Worm (Caenorhabditis elegans): Measurements from ENCODE around the gene skat-1.

Gene skat-1

DNA sequence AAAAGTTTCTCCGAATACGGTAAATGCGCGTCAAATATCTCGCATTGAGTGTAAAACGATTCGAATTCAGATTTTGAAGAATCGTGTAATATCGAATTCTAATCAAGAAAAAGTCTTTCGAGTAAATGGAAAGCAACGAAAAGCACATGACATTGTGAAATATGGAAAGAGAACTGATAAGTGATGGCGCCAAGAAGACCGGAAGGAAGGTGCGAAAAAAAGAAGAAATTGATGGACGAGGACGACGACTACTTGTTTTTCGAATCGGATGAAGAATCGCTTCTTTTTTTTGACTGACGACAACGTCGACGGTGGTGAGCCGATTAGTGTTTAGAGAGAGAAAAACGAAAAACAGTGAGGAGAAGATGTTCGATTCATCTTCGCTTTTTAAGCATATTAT lies 10.6 kb downstream of the skat-1 start:
- no peak for TF ChIP-seq drap-1 (GFP tag; optimal IDR thresholded peaks at IDR 0.05)
- TF ChIP-seq nhr-237 (tag; optimal IDR thresholded peaks at IDR 0.05) = no peak
- no peak for TF ChIP-seq elt-3 (tag; optimal IDR thresholded peaks at IDR 0.05)
- no peak for TF ChIP-seq tbx-8 (GFP tag; optimal IDR thresholded peaks at IDR 0.05)
- TF ChIP-seq sptf-1 (tag; optimal IDR thresholded peaks at IDR 0.05) = no peak
- TF ChIP-seq pha-4 (tag; optimal IDR thresholded peaks at IDR 0.05) = no peak
- TF ChIP-seq unc-39 (tag; optimal IDR thresholded peaks at IDR 0.05) = no peak
- TF ChIP-seq lin-13 (tag; optimal IDR thresholded peaks at IDR 0.05) = no peak
- no peak for TF ChIP-seq ceh-39 (tag; optimal IDR thresholded peaks at IDR 0.05)

DNA sequence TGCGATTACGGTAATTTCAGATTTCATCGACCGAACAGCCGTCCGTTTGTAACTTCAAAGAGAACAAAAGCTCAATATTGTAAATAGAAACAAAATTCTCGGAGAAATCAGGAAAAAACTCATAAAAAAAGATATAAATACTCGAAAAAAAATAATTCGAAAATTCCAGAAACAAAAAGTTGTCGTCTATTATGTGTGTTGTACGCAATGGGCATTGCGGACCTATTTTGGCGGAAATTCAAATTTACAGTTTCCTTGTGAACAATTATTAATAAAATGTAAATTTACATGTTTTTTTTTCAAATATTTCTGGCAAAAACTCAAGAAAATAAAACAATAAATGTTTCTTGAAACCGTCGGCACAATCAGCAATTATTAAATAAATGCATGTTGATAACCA lies 11.1 kb downstream of the skat-1 start:
- TF ChIP-seq elt-1 (tag; optimal IDR thresholded peaks at IDR 0.05; ENCODE audit: borderline replicate concordance, insufficient read depth) (no peak), lsy-2 (tag; optimal IDR thresholded peaks at IDR 0.05) (no peak), bed-3 (GFP tag; optimal IDR thresholded peaks at IDR 0.05) (no peak), nhr-2 (tag; optimal IDR thresholded peaks at IDR 0.05) (no peak), tbx-8 (GFP tag; optimal IDR thresholded peaks at IDR 0.05) (no peak), lin-13 (tag; optimal IDR thresholded peaks at IDR 0.05) (no peak), flh-1 (GFP tag; optimal IDR thresholded peaks at IDR 0.05) (no peak), nhr-28 (tag; optimal IDR thresholded peaks at IDR 0.05) (no peak), cnd-1 (tag; optimal IDR thresholded peaks at IDR 0.05) (no peak), ceh-39 (tag; optimal IDR thresholded peaks at IDR 0.05) (no peak), zip-8 (tag; optimal IDR thresholded peaks at IDR 0.05) (no peak), nhr-237 (tag; optimal IDR thresholded peaks at IDR 0.05) (no peak), ceh-83 (GFP tag; optimal IDR thresholded peaks at IDR 0.05) (no peak), mab-5 (tag; optimal IDR thresholded peaks at IDR 0.05) (no peak), blmp-1 (tag; optimal IDR thresholded peaks at IDR 0.05) (no peak), sem-2 (GFP tag; optimal IDR thresholded peaks at IDR 0.05) (no peak), pha-4 (tag; optimal IDR thresholded peaks at IDR 0.05) (no peak), nhr-76 (tag; optimal IDR thresholded peaks at IDR 0.05) (no peak), nhr-12 (tag; optimal IDR thresholded peaks at IDR 0.05) (no peak)

ce11 chrIII:8984960-8985359 lies 11.6 kb downstream of the skat-1 start:
- peak; percentile 93 for TF ChIP-seq hlh-1 (tag; optimal IDR thresholded peaks at IDR 0.05)
- no peak for TF ChIP-seq pha-4 (tag; optimal IDR thresholded peaks at IDR 0.05)
- no peak for TF ChIP-seq lin-13 (tag; optimal IDR thresholded peaks at IDR 0.05)
- no peak for TF ChIP-seq ceh-39 (tag; optimal IDR thresholded peaks at IDR 0.05)
- no peak for TF ChIP-seq sem-2 (GFP tag; optimal IDR thresholded peaks at IDR 0.05)
- peak; percentile 79 for TF ChIP-seq unc-62 (GFP tag; optimal IDR thresholded peaks at IDR 0.05)
- TF ChIP-seq lsy-2 (tag; optimal IDR thresholded peaks at IDR 0.05) = no peak
- no peak for TF ChIP-seq flh-1 (GFP tag; optimal IDR thresholded peaks at IDR 0.05)
- peak; percentile 27 for TF ChIP-seq lin-32 (GFP tag; optimal IDR thresholded peaks at IDR 0.05)
- TF ChIP-seq nhr-28 (tag; optimal IDR thresholded peaks at IDR 0.05) = no peak
- TF ChIP-seq mep-1 (tag; optimal IDR thresholded peaks at IDR 0.05) = peak; percentile 1
- no peak for TF ChIP-seq snpc-4 (tag; optimal IDR thresholded peaks at IDR 0.05)
- no peak for TF ChIP-seq M03D4.4 (tag; optimal IDR thresholded peaks at IDR 0.05)
- TF ChIP-seq unc-120 (tag; optimal IDR thresholded peaks at IDR 0.05; ENCODE audit: poor library complexity, severe bottlenecking) = peak; percentile 56
- TF ChIP-seq nhr-237 (tag; optimal IDR thresholded peaks at IDR 0.05) = peak; percentile 6
- TF ChIP-seq mab-5 (tag; optimal IDR thresholded peaks at IDR 0.05) = no peak
- no peak for TF ChIP-seq blmp-1 (tag; optimal IDR thresholded peaks at IDR 0.05)
- peak; percentile 9 for TF ChIP-seq mls-2 (tag; optimal IDR thresholded peaks at IDR 0.05)
- no peak for TF ChIP-seq ham-2 (GFP tag; optimal IDR thresholded peaks at IDR 0.05)
- TF ChIP-seq nhr-12 (tag; optimal IDR thresholded peaks at IDR 0.05) = no peak
- TF ChIP-seq elt-1 (tag; optimal IDR thresholded peaks at IDR 0.05; ENCODE audit: borderline replicate concordance, insufficient read depth) = no peak
- no peak for TF ChIP-seq nhr-76 (tag; optimal IDR thresholded peaks at IDR 0.05)
- TF ChIP-seq ces-1 (GFP tag; optimal IDR thresholded peaks at IDR 0.05) = peak; percentile 86
- TF ChIP-seq tbx-8 (GFP tag; optimal IDR thresholded peaks at IDR 0.05) = no peak
- TF ChIP-seq bed-3 (GFP tag; optimal IDR thresholded peaks at IDR 0.05) = no peak

- TF ChIP-seq blmp-1 (tag; optimal IDR thresholded peaks at IDR 0.05) (no peak), zip-8 (tag; optimal IDR thresholded peaks at IDR 0.05) (no peak), lsy-2 (tag; optimal IDR thresholded peaks at IDR 0.05) (no peak), unc-62 (GFP tag; optimal IDR thresholded peaks at IDR 0.05) (no peak), unc-120 (tag; optimal IDR thresholded peaks at IDR 0.05; ENCODE audit: poor library complexity, severe bottlenecking) (no peak), mab-5 (tag; optimal IDR thresholded peaks at IDR 0.05) (no peak)
These were observed 12.2 kb downstream of the skat-1 start for ce11 chrIII:8984412-8984811.
